Fruit fly (Drosophila melanogaster): Measurements from ENCODE around the gene Ada3.

Ada3 gene

dm6 chrX:18082674-18083073 is 2.9 kb upstream of the Ada3 start:
- peak; percentile 82 for TF ChIP-seq fkh (GFP tag; optimal IDR thresholded peaks at IDR 0.05)
- TF ChIP-seq svp (GFP tag): peak; percentile 37
- TF ChIP-seq CG6163 (GFP tag; IDR thresholded peaks at IDR 0.05): no peak

dm6 chrX:18083528-18084365 is 1.8 kb upstream of the Ada3 start:
- TF ChIP-seq vri (GFP tag; optimal IDR thresholded peaks at IDR 0.05): no peak
- TF ChIP-seq Eip78C (GFP tag): peak; percentile 37
- no peak for TF ChIP-seq Ets21C (GFP tag; optimal IDR thresholded peaks at IDR 0.05)
- TF ChIP-seq Eip93F (GFP tag; optimal IDR thresholded peaks at IDR 0.05): no peak
- TF ChIP-seq CG8319 (GFP tag; optimal IDR thresholded peaks at IDR 0.05): no peak
- TF ChIP-seq CG31627 (GFP tag; optimal IDR thresholded peaks at IDR 0.05): no peak
- no peak for TF ChIP-seq CG7368 (GFP tag; optimal IDR thresholded peaks at IDR 0.05)
- peak; percentile 4 for TF ChIP-seq Sox14 (GFP tag; optimal IDR thresholded peaks at IDR 0.05)
- no peak for TF ChIP-seq CG4318 (GFP tag; optimal IDR thresholded peaks at IDR 0.05)
- no peak for TF ChIP-seq CG16779 (tag; optimal IDR thresholded peaks at IDR 0.05)
- no peak for TF ChIP-seq lz (GFP tag; optimal IDR thresholded peaks at IDR 0.05)
- TF ChIP-seq Eip75B (GFP tag; optimal IDR thresholded peaks at IDR 0.05): no peak
- TF ChIP-seq Ets96B (tag; optimal IDR thresholded peaks at IDR 0.05): no peak
- no peak for TF ChIP-seq topi (GFP tag; optimal IDR thresholded peaks at IDR 0.05)
- TF ChIP-seq dsx (GFP tag; optimal IDR thresholded peaks at IDR 0.05; ENCODE audit: poor library complexity, severe bottlenecking): no peak
- TF ChIP-seq Sox102F (GFP tag; optimal IDR thresholded peaks at IDR 0.05): no peak
- no peak for TF ChIP-seq CG6276 (GFP tag; optimal IDR thresholded peaks at IDR 0.05)
- peak; percentile 84 for TF ChIP-seq fkh (GFP tag; optimal IDR thresholded peaks at IDR 0.05)

- no peak for TF ChIP-seq spab (GFP tag; optimal IDR thresholded peaks at IDR 0.05)
- no peak for TF ChIP-seq CG8119 (GFP tag; IDR thresholded peaks at IDR 0.05)
- peak; percentile 3 for TF ChIP-seq lz (GFP tag; optimal IDR thresholded peaks at IDR 0.05)
- no peak for TF ChIP-seq Sox102F (GFP tag; optimal IDR thresholded peaks at IDR 0.05)
- no peak for TF ChIP-seq Blimp-1 (GFP tag; optimal IDR thresholded peaks at IDR 0.05)
- no peak for TF ChIP-seq dsx (GFP tag; optimal IDR thresholded peaks at IDR 0.05; ENCODE audit: poor library complexity, severe bottlenecking)
- TF ChIP-seq esn (GFP tag; optimal IDR thresholded peaks at IDR 0.05): no peak
- TF ChIP-seq Hr38 (GFP tag; optimal IDR thresholded peaks at IDR 0.05): no peak
- peak; percentile 45 for TF ChIP-seq svp (GFP tag)
- peak; percentile 18 for TF ChIP-seq Hr39 (GFP tag; optimal IDR thresholded peaks at IDR 0.05)
- TF ChIP-seq acj6 (GFP tag; optimal IDR thresholded peaks at IDR 0.05): no peak
- no peak for TF ChIP-seq Sox15 (GFP tag; optimal IDR thresholded peaks at IDR 0.05)
- TF ChIP-seq CG9139 (GFP tag; optimal IDR thresholded peaks at IDR 0.05): no peak
- TF ChIP-seq Eip78C (GFP tag): peak; percentile 49
- TF ChIP-seq CG11762 (GFP tag; optimal IDR thresholded peaks at IDR 0.05; ENCODE audit: insufficient read depth): no peak
- peak; percentile 11 for TF ChIP-seq CG10669 (GFP tag; optimal IDR thresholded peaks at IDR 0.05)
- no peak for TF ChIP-seq cyc (GFP tag; optimal IDR thresholded peaks at IDR 0.05)
- no peak for TF ChIP-seq fd85E (GFP tag; optimal IDR thresholded peaks at IDR 0.05)
- no peak for TF ChIP-seq CG7368 (GFP tag; optimal IDR thresholded peaks at IDR 0.05)
- TF ChIP-seq CG6163 (GFP tag; IDR thresholded peaks at IDR 0.05): no peak
- no peak for TF ChIP-seq topi (GFP tag; optimal IDR thresholded peaks at IDR 0.05)
Measured at dm6 chrX:18084614-18085469, 719 bp upstream of the Ada3 start.

dm6 chrX:18088432-18088831 is 2.9 kb downstream of the Ada3 start, which contains the start of gene CG7536:
Gene CG7536, minus strand, starts transcription at chrX:18088532.
- TF ChIP-seq Eip93F (GFP tag; optimal IDR thresholded peaks at IDR 0.05) (no peak), Eip75B (GFP tag; optimal IDR thresholded peaks at IDR 0.05) (no peak), CG8119 (GFP tag; IDR thresholded peaks at IDR 0.05) (no peak), CG9139 (GFP tag; optimal IDR thresholded peaks at IDR 0.05) (no peak), Lpt (GFP tag; optimal IDR thresholded peaks at IDR 0.05) (no peak), acj6 (GFP tag; optimal IDR thresholded peaks at IDR 0.05) (no peak), CG34406 (GFP tag; optimal IDR thresholded peaks at IDR 0.05) (no peak), CG8632 (GFP tag; optimal IDR thresholded peaks at IDR 0.05) (no peak), CG11762 (GFP tag; optimal IDR thresholded peaks at IDR 0.05; ENCODE audit: insufficient read depth) (no peak), CG3032 (tag; optimal IDR thresholded peaks at IDR 0.05) (no peak), Hr38 (GFP tag; optimal IDR thresholded peaks at IDR 0.05) (no peak), CG8319 (GFP tag; optimal IDR thresholded peaks at IDR 0.05) (no peak), fd59A (GFP tag; optimal IDR thresholded peaks at IDR 0.05) (no peak), achi (GFP tag; optimal IDR thresholded peaks at IDR 0.05) (no peak), Sox14 (GFP tag; optimal IDR thresholded peaks at IDR 0.05) (no peak), eg (GFP tag; IDR thresholded peaks at IDR 0.05) (no peak)

Measured in whole organism, prepupa.